Worm (Caenorhabditis elegans): Measurements from ENCODE around the gene pgap-2.
"Not testable (repeated sequence)": the region's sequence is repeated elsewhere in the genome, so short reads cannot be mapped to it uniquely, and the experiment has no call there.

pgap-2 gene

ce11 chrIII:4740820-4741219, 35.5 kb downstream of the pgap-2 start:
- TF ChIP-seq ceh-82 (tag; optimal IDR thresholded peaks at IDR 0.05) (no peak), elt-3 (tag; optimal IDR thresholded peaks at IDR 0.05) (peak in 3 of 6 experiments; percentile 12 to 82 (median 23)), lin-14 (GFP tag; optimal IDR thresholded peaks at IDR 0.05) (peak; percentile 69), ceh-90 (tag; optimal IDR thresholded peaks at IDR 0.05) (no peak), unc-130 (tag; optimal IDR thresholded peaks at IDR 0.05) (no peak), blmp-1 (tag; optimal IDR thresholded peaks at IDR 0.05) (peak; percentile 67), lin-35 (GFP tag; optimal IDR thresholded peaks at IDR 0.05) (peak in 1 of 2 experiments; percentile 28), rnt-1 (tag; optimal IDR thresholded peaks at IDR 0.05) (peak; percentile 23), mdl-1 (tag; optimal IDR thresholded peaks at IDR 0.05) (peak in 1 of 2 experiments; percentile 4), nhr-237 (tag; optimal IDR thresholded peaks at IDR 0.05) (no peak), efl-1 (optimal IDR thresholded peaks at IDR 0.05) (no peak), efl-1 (GFP tag; optimal IDR thresholded peaks at IDR 0.05 in 1 of 2) (peak in 1 of 2 experiments; percentile 87), snpc-4 (tag; optimal IDR thresholded peaks at IDR 0.05) (no peak), pqm-1 (tag; optimal IDR thresholded peaks at IDR 0.05) (no peak), nhr-71 (tag; optimal IDR thresholded peaks at IDR 0.05) (peak; percentile 3), lin-39 (tag; optimal IDR thresholded peaks at IDR 0.05) (no peak), C16A3.4 (tag; optimal IDR thresholded peaks at IDR 0.05) (peak; percentile 1), zip-4 (GFP tag; optimal IDR thresholded peaks at IDR 0.05) (no peak), lsy-2 (tag; optimal IDR thresholded peaks at IDR 0.05) (peak in 1 of 2 experiments; percentile 31), fkh-4 (tag; optimal IDR thresholded peaks at IDR 0.05; ENCODE audit: borderline replicate concordance) (no peak), vab-15 (tag; optimal IDR thresholded peaks at IDR 0.05) (no peak), dpl-1 (GFP tag; optimal IDR thresholded peaks at IDR 0.05) (peak in 1 of 3 experiments; percentile 7), snu-23 (GFP tag; optimal IDR thresholded peaks at IDR 0.05) (peak; percentile 42), fkh-10 (GFP tag; optimal IDR thresholded peaks at IDR 0.05) (no peak)

DNA sequence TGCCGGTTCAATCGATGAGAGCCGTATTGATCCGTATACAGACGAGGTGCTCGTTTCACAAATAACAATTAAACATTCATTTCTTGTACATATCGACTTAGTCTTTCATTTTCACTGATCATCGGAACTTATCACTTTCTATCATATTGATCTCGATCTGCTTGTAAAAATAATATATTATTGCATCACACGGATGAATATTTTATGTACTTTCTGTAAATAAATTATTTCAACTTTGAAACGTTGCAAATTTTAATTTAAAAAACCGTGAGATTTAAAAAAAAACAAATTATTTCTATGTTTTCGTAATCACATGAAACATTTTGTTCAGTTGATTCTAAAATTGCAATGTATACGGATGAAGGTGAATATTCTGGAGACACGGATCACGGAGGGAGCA, 37.3 kb downstream of the pgap-2 start, which contains the start of gene twk-6:
twk-6 (plus strand) TSS at position 301 of the 400 bp plus-strand sequence.
- not testable (repeated sequence) for TF ChIP-seq fkh-8, vab-15, unc-30 (tag; optimal IDR thresholded peaks at IDR 0.05)

DNA sequence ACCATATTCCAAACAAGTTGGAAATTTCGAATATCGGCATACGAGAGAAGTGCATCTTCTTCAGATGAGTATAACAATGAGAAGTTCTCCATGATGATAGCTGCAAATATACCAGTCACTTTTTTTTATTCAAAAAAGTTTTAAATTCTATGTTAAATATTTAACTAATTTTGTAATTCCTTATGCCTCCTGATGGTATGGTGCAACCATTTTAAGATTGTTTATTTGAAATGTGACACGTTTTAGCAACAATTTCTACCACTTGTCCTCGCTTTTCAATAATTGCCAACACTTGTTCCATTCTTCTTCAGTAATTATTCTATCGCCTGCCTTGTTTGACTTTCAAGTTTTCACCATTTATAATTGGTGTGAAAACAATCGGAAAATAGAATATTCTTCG, 40.6 kb downstream of the pgap-2 start, which contains the start of gene F17C8.6:
F17C8.6 (minus strand) TSS at position 101 of the 400 bp plus-strand sequence.
- TF ChIP-seq sup-37 (GFP tag; optimal IDR thresholded peaks at IDR 0.05) = no peak
- no peak for TF ChIP-seq snpc-4 (tag; optimal IDR thresholded peaks at IDR 0.05)
- TF ChIP-seq mab-9 (GFP tag; IDR thresholded peaks at IDR 0.05) = no peak
- no peak for TF ChIP-seq ceh-63 (GFP tag; optimal IDR thresholded peaks at IDR 0.05)
- no peak for TF ChIP-seq zip-4 (GFP tag; optimal IDR thresholded peaks at IDR 0.05)
- no peak for TF ChIP-seq nhr-90 (tag; optimal IDR thresholded peaks at IDR 0.05; ENCODE audit: poor library complexity)
- no peak for TF ChIP-seq nhr-77 (tag; optimal IDR thresholded peaks at IDR 0.05)
- TF ChIP-seq ama-1 (optimal IDR thresholded peaks at IDR 0.05) = no peak
- no peak for TF ChIP-seq lin-13 (GFP tag; optimal IDR thresholded peaks at IDR 0.05)
- TF ChIP-seq irx-1 (tag; optimal IDR thresholded peaks at IDR 0.05) = no peak
- no peak for TF ChIP-seq dsc-1 (tag; optimal IDR thresholded peaks at IDR 0.05)
- no peak for TF ChIP-seq fos-1 (tag; optimal IDR thresholded peaks at IDR 0.05)
- TF ChIP-seq ceh-8 (GFP tag; optimal IDR thresholded peaks at IDR 0.05) = no peak
- TF ChIP-seq F16B12.6 (tag; optimal IDR thresholded peaks at IDR 0.05) = no peak
- no peak for TF ChIP-seq fkh-10 (GFP tag; optimal IDR thresholded peaks at IDR 0.05)
- TF ChIP-seq C16A3.4 (tag; optimal IDR thresholded peaks at IDR 0.05) = no peak
- no peak for TF ChIP-seq nhr-84 (tag; optimal IDR thresholded peaks at IDR 0.05)
